Worm (Caenorhabditis elegans) whole organism, L3 larva: ENCODE results near the gene par-4.

Source experiments
- aly-2 ChIP-seq: fragments of 150-350 bp; optimal IDR thresholded peaks from 2 replicates; lab custom pipeline; 2014; ENCODE audit warnings: missing biosample characterization, missing genetic modification characterization
- ceh-28 ChIP-seq: fragments of 150-350 bp; optimal IDR thresholded peaks from 2 replicates; lab custom pipeline; 2014; ENCODE audit warnings: missing biosample characterization, missing genetic modification reagents, missing genetic modification characterization
- elt-1 ChIP-seq: fragments of 150-350 bp; optimal IDR thresholded peaks from 2 replicates; lab custom pipeline; 2014; ENCODE audit warnings: missing biosample characterization, missing genetic modification characterization
- fkh-2 ChIP-seq: fragments of 150-350 bp; optimal IDR thresholded peaks from 2 replicates; lab custom pipeline; 2014; ENCODE audit warnings: missing biosample characterization, missing genetic modification reagents, missing genetic modification characterization
- jun-1 ChIP-seq: fragments of 150-350 bp; optimal IDR thresholded peaks from 2 replicates; lab custom pipeline; 2014; ENCODE audit warnings: missing biosample characterization, missing genetic modification reagents, missing genetic modification characterization
- nhr-12 ChIP-seq: fragments of 150-350 bp; optimal IDR thresholded peaks from 2 replicates; lab custom pipeline; 2014; ENCODE audit warnings: missing biosample characterization, missing genetic modification characterization
- nhr-23 ChIP-seq: fragments of 150-350 bp; optimal IDR thresholded peaks from 2 replicates; lab custom pipeline; 2014; ENCODE audit warnings: missing biosample characterization, missing genetic modification reagents, missing genetic modification characterization
- nhr-28 ChIP-seq: fragments of 150-350 bp; optimal IDR thresholded peaks from 2 replicates; lab custom pipeline; 2014; ENCODE audit warnings: missing biosample characterization, missing genetic modification characterization
- nhr-43 ChIP-seq: sonication (generic microtip); optimal IDR thresholded peaks from 2 replicates; lab custom pipeline; 2016; ENCODE audit warnings: mild to moderate bottlenecking, missing genetic modification characterization, missing compliant biosample characterization; ENCODE audit not compliant: poor library complexity, severe bottlenecking
- nhr-76 ChIP-seq: fragments of 150-350 bp; sonication (generic microtip); optimal IDR thresholded peaks from 5 replicates; lab custom pipeline; 2014; ENCODE audit warnings: missing biosample characterization, missing genetic modification characterization
- sea-2 ChIP-seq: fragments of 150-350 bp; sonication (generic microtip); optimal IDR thresholded peaks from 4 replicates; lab custom pipeline; 2014; ENCODE audit warnings: missing biosample characterization, missing genetic modification reagents, missing genetic modification characterization
- snpc-4 ChIP-seq: fragments of 150-350 bp; optimal IDR thresholded peaks from 2 replicates; lab custom pipeline; 2014; ENCODE audit warnings: missing biosample characterization, missing genetic modification characterization
- zag-1 ChIP-seq: fragments of 150-350 bp; optimal IDR thresholded peaks from 2 replicates; lab custom pipeline; 2014; ENCODE audit warnings: missing biosample characterization, missing genetic modification characterization

DNA sequence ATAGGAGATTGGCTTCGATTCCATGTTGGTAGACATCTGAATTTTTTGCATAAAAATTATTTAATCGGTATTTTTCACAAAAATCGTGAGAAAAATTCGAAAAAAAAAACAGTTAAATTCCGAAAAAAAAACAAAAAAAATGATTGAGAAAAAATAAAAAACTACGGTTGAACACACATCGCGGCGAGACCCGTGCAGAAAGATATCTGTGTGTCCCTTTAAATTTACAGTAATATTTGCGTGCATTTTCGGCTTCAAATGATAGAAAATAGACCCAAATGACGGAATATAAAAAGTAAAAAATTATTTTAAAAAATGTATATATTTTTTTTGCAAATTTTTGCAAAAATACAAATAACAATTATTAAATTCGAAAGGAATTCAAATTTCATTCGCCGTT lies 39.2 kb downstream of the par-4 start:
- no peak for TF ChIP-seq nhr-23 (tag; lab: Kevin White, UChicago)
- no peak for TF ChIP-seq fkh-2
- no peak for TF ChIP-seq nhr-28 (tag; lab: Kevin White, UChicago)
- TF ChIP-seq elt-1 (tag; lab: Kevin White, UChicago) = no peak
- no peak for TF ChIP-seq jun-1 (tag; lab: Kevin White, UChicago)
- no peak for TF ChIP-seq sea-2 (GFP tag; lab: Kevin White, UChicago)
- TF ChIP-seq nhr-12 (tag; lab: Kevin White, UChicago) = no peak
- TF ChIP-seq ceh-28 (tag; lab: Kevin White, UChicago) = no peak
- TF ChIP-seq zag-1 (tag; lab: Kevin White, UChicago) = no peak
- no peak for TF ChIP-seq nhr-43 (tag; lab: Kevin White, UChicago)
- TF ChIP-seq nhr-76 (tag; lab: Kevin White, UChicago) = no peak
- TF ChIP-seq snpc-4 (tag; lab: Kevin White, UChicago) = no peak
- TF ChIP-seq aly-2 (tag; lab: Kevin White, UChicago) = no peak
